Worm (Caenorhabditis elegans) whole organism, young adult: ENCODE measurements around the gene ccch-1.

Experiments used
- C17E4.6 ChIP-seq: fragments of 200-800 bp; sonication (Bioruptor generic); IDR thresholded peaks from 2 replicates; pipeline ENCODE4 v1.3.6; 2022; ENCODE audit warnings: missing genetic modification reagents, missing genetic modification characterization, missing compliant biosample characterization
- K11D2.4 ChIP-seq: fragments of 200-800 bp; sonication (Bioruptor generic); IDR thresholded peaks from 2 replicates; pipeline ENCODE4 v1.3.6; 2022; ENCODE audit warnings: missing genetic modification reagents, missing genetic modification characterization, missing compliant biosample characterization
- ama-1 ChIP-seq, 3 experiments: fragments of 150-350 bp in 1 of 3; sonication (generic microtip) in 2 of 3; optimal IDR thresholded peaks; 2 replicates each; lab custom pipeline; 2014 to 2018; ENCODE audit warnings: missing biosample characterization in 2 of 3, missing genetic modification characterization in 2 of 3, missing genetic modification reagents in 2 of 3
- attf-5 ChIP-seq: fragments of 200-800 bp; sonication (Bioruptor generic); optimal IDR thresholded peaks from 2 replicates; lab custom pipeline; 2018; ENCODE audit warnings: mild to moderate bottlenecking, missing genetic modification characterization, missing compliant biosample characterization
- cebp-1 ChIP-seq, 2 experiments: fragments of 200-800 bp in 1 of 2; sonication (Bioruptor generic) in 1 of 2; sonication (generic microtip) in 1 of 2; IDR thresholded peaks in 1 of 2; optimal IDR thresholded peaks in 1 of 2; 2 replicates each; pipeline versions ENCODE4 v1.3.6 to Lab custom; 2017 to 2022; ENCODE audit warnings: missing compliant biosample characterization in 2 of 2, missing genetic modification characterization in 2 of 2, mild to moderate bottlenecking in 1 of 2, missing genetic modification reagents in 1 of 2, moderate library complexity in 1 of 2
- fkh-3 ChIP-seq: sonication (generic microtip); optimal IDR thresholded peaks from 2 replicates; lab custom pipeline; 2016; ENCODE audit warnings: mild to moderate bottlenecking, missing genetic modification characterization, missing compliant biosample characterization
- hmg-20 ChIP-seq: fragments of 200-800 bp; sonication (Bioruptor generic); IDR thresholded peaks from 2 replicates; pipeline ENCODE4 v1.3.6; 2022; ENCODE audit warnings: missing genetic modification reagents, missing genetic modification characterization, missing compliant biosample characterization
- let-607 ChIP-seq, 2 experiments: fragments of 200-800 bp in 1 of 2; sonication (Bioruptor generic) in 1 of 2; sonication (generic microtip) in 1 of 2; optimal IDR thresholded peaks; 2 replicates each; lab custom pipeline; 2016 to 2018; ENCODE audit warnings: mild to moderate bottlenecking in 2 of 2, missing compliant biosample characterization in 2 of 2, missing genetic modification characterization in 2 of 2, moderate library complexity in 2 of 2, missing genotype in 1 of 2
- nfya-1 ChIP-seq: sonication (generic microtip); optimal IDR thresholded peaks from 2 replicates; lab custom pipeline; 2017; ENCODE audit warnings: antibody characterized with exemption, missing compliant biosample characterization, missing genetic modification characterization, borderline replicate concordance; ENCODE audit not compliant: insufficient read depth
- rpc-1 ChIP-seq, 2 experiments: fragments of 150-350 bp in 1 of 2; sonication (generic microtip) in 1 of 2; optimal IDR thresholded peaks; 2 replicates each; lab custom pipeline; 2014 to 2018; ENCODE audit warnings: missing biosample characterization in 1 of 2, missing genetic modification characterization in 1 of 2, missing genetic modification reagents in 1 of 2, missing genotype in 1 of 2
- sea-2 ChIP-seq: fragments of 200-800 bp; sonication (Bioruptor generic); IDR thresholded peaks from 2 replicates; pipeline ENCODE4 v1.3.6; 2022; ENCODE audit warnings: missing genetic modification characterization, missing compliant biosample characterization
- unc-62 ChIP-seq: fragments of 150-350 bp; optimal IDR thresholded peaks from 2 replicates; lab custom pipeline; 2014; ENCODE audit warnings: missing biosample characterization, missing genetic modification reagents, missing genetic modification characterization
- ztf-26 ChIP-seq: sonication (generic microtip); optimal IDR thresholded peaks from 2 replicates; lab custom pipeline; 2017; ENCODE audit warnings: missing genetic modification characterization, missing compliant biosample characterization

DNA sequence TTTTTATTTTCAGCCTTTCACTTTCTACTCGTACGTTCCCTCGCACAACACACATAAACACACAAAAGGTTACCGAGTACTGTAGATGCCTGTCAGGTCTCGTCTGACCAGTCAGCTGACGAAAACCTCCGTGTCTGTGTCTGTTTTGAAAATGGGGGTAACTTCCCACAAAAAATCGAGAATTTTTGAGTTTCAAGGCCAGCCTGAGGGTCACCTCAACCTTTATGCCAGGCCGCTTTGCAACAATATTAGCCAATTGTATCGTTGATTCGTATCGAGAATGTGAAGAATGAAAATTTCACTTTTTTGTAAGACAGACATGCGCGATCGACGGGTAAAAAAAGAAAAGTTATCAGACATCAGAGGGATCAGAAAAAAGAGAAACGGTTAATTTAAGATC is 3.5 kb downstream of the ccch-1 start:
- TF ChIP-seq C17E4.6 (GFP tag; lab: Robert Waterston, UW) (no peak), ama-1 (optimal IDR thresholded peaks at IDR 0.05; lab: Kevin White, UChicago) (no peak), ama-1 (GFP tag; optimal IDR thresholded peaks at IDR 0.05; lab: Kevin White, UChicago) (no peak), hmg-20 (GFP tag; lab: Robert Waterston, UW) (no peak), rpc-1 (optimal IDR thresholded peaks at IDR 0.05; lab: Kevin White, UChicago) (no peak), rpc-1 (tag; optimal IDR thresholded peaks at IDR 0.05; lab: Kevin White, UChicago) (no peak), fkh-3 (tag; lab: Kevin White, UChicago) (no peak), unc-62 (GFP tag; lab: Kevin White, UChicago) (no peak), sea-2 (GFP tag; lab: Robert Waterston, UW) (no peak), cebp-1 (GFP tag; IDR thresholded peaks at IDR 0.05; lab: Robert Waterston, UW) (no peak), cebp-1 (tag; optimal IDR thresholded peaks at IDR 0.05; lab: Kevin White, UChicago) (no peak), attf-5 (GFP tag; lab: Kevin White, UChicago) (no peak), nfya-1 (no peak), K11D2.4 (GFP tag; lab: Robert Waterston, UW) (no peak), ztf-26 (peak; percentile 17), let-607 (tag; optimal IDR thresholded peaks at IDR 0.05; lab: Kevin White, UChicago) (no peak)
